Worm (Caenorhabditis elegans): Measurements from ENCODE around the gene T26E4.10.

- TF ChIP-seq snpc-4 (GFP tag; optimal IDR thresholded peaks at IDR 0.05) (no peak), snpc-4 (tag; optimal IDR thresholded peaks at IDR 0.05) (no peak), unc-130 (GFP tag; optimal IDR thresholded peaks at IDR 0.05) (no peak), ccch-3 (GFP tag; optimal IDR thresholded peaks at IDR 0.05) (no peak), tbp1 (GFP tag; optimal IDR thresholded peaks at IDR 0.05) (no peak), unc-62 (GFP tag; optimal IDR thresholded peaks at IDR 0.05) (no peak), nfya-2 (GFP tag; IDR thresholded peaks at IDR 0.05) (no peak), nhr-80 (tag; optimal IDR thresholded peaks at IDR 0.05) (no peak), rpc-1 (optimal IDR thresholded peaks at IDR 0.05) (no peak), rpc-1 (tag; optimal IDR thresholded peaks at IDR 0.05) (no peak)
These were observed 4.7 kb downstream of the T26E4.10 start, which contains the start of gene T26E4.7 for ce11 chrV:15793270-15793669.
